Worm (Caenorhabditis elegans) whole organism, mixed stage, embryonic: ENCODE results near the gene C17G10.13.

ENCODE experiments used
- ces-1 ChIP-seq: fragments of 150-350 bp; optimal IDR thresholded peaks from 2 replicates; lab custom pipeline; 2014; ENCODE audit warnings: missing biosample characterization, missing genetic modification reagents, missing genetic modification characterization
- mep-1 ChIP-seq: fragments of 150-350 bp; optimal IDR thresholded peaks from 2 replicates; lab custom pipeline; 2017; ENCODE audit warnings: missing biosample characterization, missing genetic modification reagents, missing genetic modification characterization, inconsistent platforms
- nhr-28 ChIP-seq: fragments of 150-350 bp; optimal IDR thresholded peaks from 2 replicates; lab custom pipeline; 2014; ENCODE audit warnings: missing biosample characterization, missing genetic modification characterization
- unc-62 ChIP-seq: fragments of 150-350 bp; optimal IDR thresholded peaks from 2 replicates; lab custom pipeline; 2014; ENCODE audit warnings: missing biosample characterization, missing genetic modification reagents, missing genetic modification characterization

DNA sequence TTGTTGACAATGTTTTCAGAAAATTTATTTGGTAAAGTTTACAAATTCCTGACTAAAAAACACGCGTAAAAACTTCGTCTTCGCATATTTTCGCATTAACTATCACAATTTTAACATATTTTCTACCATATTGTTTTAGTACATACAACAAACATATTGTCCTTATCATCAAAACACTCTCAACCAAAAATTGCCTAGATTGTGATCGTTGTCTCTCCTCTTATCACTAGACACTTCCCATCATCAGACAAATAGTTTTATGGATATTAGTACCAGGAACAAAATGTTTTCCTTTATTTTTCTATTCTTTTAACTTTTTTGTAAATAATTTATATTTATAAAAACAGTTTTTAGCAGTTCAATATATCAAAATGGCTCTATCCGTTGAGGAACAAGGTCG is 28.2 kb downstream of the C17G10.13 start, which contains the start of gene C17C3.3:
- TF ChIP-seq unc-62 (GFP tag; lab: Kevin White, UChicago) = no peak
- TF ChIP-seq nhr-28 = no peak
- TF ChIP-seq ces-1 = no peak
- TF ChIP-seq mep-1 (tag; lab: Kevin White, UChicago) = no peak
